Fruit fly (Drosophila melanogaster): Measurements from ENCODE around the gene CG46026.

dm6 chr3R:6348943-6349342 lies 42.3 kb downstream of the CG46026 start, which contains the start of gene Hr83:
- no peak for TF ChIP-seq usp (GFP tag; optimal IDR thresholded peaks at IDR 0.05)
- TF ChIP-seq pan (optimal IDR thresholded peaks at IDR 0.05): no peak
- TF ChIP-seq CG8478 (optimal IDR thresholded peaks at IDR 0.05): no peak
- no peak for TF ChIP-seq Dll (optimal IDR thresholded peaks at IDR 0.05)
- TF ChIP-seq psq (optimal IDR thresholded peaks at IDR 0.05): no peak

All from whole organism.